Fruit fly (Drosophila melanogaster) whole organism, wandering third instar larva: Measurements from ENCODE around the gene CG15930.

Experiments
- Hr78 ChIP-seq: fragments of >200 bp; optimal IDR thresholded peaks from 2 replicates; lab custom pipeline; 2017; ENCODE audit warnings: missing biosample characterization, missing genetic modification characterization
- dmrt93B ChIP-seq: fragments of 200-800 bp; sonication (Bioruptor generic); optimal IDR thresholded peaks from 2 replicates; lab custom pipeline; 2018; ENCODE audit warnings: missing biosample characterization, mild to moderate bottlenecking, missing genetic modification characterization
- ey ChIP-seq: fragments of 200-800 bp; sonication (Bioruptor generic); optimal IDR thresholded peaks from 2 replicates; lab custom pipeline; 2016; ENCODE audit warnings: missing biosample characterization, missing genetic modification characterization

DNA sequence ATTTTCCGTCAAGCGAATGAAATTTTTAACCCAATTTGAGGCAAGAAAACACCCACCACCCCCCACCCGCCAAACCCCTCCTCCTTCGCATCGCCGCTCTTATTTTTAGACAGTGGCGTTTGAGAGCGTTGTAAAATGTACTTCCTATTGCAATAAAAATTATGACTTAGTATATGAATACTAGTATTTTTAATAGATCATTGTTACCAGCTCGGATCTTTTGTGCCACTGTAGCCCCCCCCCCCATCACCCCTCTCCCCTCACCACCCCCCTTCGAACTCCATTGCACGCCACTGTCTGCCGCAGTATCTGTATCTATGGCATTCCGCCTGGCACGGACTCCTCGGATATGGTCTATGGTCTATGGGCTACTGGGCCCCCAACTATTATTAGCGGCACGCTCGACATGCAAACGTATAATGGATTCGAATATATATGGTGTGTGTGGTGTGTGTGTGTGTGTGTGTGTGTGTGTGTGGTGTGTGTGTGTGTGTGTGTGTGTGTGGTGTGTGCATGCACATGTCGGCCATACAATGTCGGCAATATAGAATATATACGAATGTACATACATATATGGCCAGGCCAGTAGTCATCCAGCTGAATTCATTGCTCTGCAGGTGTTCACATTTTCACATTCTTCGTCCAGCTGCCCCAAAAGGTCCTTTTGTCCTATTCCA, 32.9 kb upstream of the CG15930 start:
- TF ChIP-seq dmrt93B: no peak
- TF ChIP-seq Hr78 (GFP tag; lab: Kevin White, UChicago): no peak
- no peak for TF ChIP-seq ey (GFP tag; lab: Kevin White, UChicago)
